Fruit fly (Drosophila melanogaster): ENCODE results near the gene Cluap1.
A peak's percentile ranks its signal among the peaks of the same experiment; 100 is the strongest.

The Cluap1 gene

DNA sequence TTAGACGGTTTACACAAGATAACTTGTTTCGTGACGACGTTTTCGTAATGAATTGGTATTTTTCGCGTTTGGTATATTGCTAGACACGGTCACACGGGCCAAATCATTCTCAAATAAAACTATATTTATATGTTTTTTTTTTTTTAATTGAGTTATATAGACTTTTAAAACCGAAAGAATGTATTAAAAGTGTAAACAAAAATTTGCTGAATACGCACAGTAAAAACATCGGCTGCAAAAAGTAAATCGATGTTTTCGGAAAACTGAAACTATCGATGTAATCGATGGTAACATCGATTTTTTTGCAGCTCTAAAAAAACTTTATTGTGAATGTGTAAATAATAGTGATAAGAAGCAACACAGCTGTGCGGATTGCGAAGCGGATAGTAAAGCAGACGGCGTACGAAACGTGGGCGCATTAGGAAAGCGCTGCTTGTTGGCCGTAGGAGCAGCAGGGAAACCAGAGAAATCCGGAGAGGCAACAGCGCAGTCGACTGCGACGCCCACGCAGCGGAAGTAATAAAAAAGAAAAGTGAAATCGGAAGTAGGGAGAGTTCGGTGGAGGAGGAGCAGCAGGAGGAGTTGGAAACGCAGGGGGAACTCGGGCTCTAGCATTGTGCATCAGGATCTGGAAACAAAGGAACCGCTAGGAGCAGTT, 14.3 kb downstream of the Cluap1 start, which contains the start of gene S6kII (continued):
- TF ChIP-seq Mrtf (GFP tag; IDR thresholded peaks at IDR 0.05) = no peak
- no peak for TF ChIP-seq CG34422 (GFP tag; IDR thresholded peaks at IDR 0.05)
- peak; percentile 39 for TF ChIP-seq CG12659 (GFP tag; optimal IDR thresholded peaks at IDR 0.05)
- TF ChIP-seq fd102C (GFP tag; optimal IDR thresholded peaks at IDR 0.05) = no peak
- TF ChIP-seq Dbx (GFP tag; IDR thresholded peaks at IDR 0.05) = no peak
- TF ChIP-seq unc-4 (GFP tag; IDR thresholded peaks at IDR 0.05; ENCODE audit: partially characterized antibody) = peak; percentile 81
- TF ChIP-seq CG16813 (GFP tag; IDR thresholded peaks at IDR 0.05; ENCODE audit: partially characterized antibody) = peak; percentile 81
- TF ChIP-seq Mes4 (GFP tag; optimal IDR thresholded peaks at IDR 0.05) = no peak
- TF ChIP-seq BEAF-32 (GFP tag; optimal IDR thresholded peaks at IDR 0.05) = peak; percentile 79
- TF ChIP-seq CG42726 (GFP tag; IDR thresholded peaks at IDR 0.05; ENCODE audit: partially characterized antibody) = peak; percentile 47; the same call in 1 of the 2 replicates
- TF ChIP-seq onecut (GFP tag; IDR thresholded peaks at IDR 0.05) = peak; percentile 32; the same call in 1 of the 2 replicates
- TF ChIP-seq CG30020 (tag; optimal IDR thresholded peaks at IDR 0.05) = peak; percentile 50
- peak; percentile 79 for TF ChIP-seq CG34224 (GFP tag; IDR thresholded peaks at IDR 0.05; ENCODE audit: partially characterized antibody)
- no peak for TF ChIP-seq sd (tag; optimal IDR thresholded peaks at IDR 0.05)
- no peak for TF ChIP-seq CG2678 (tag; optimal IDR thresholded peaks at IDR 0.05)
- peak; percentile 73 for TF ChIP-seq mld (GFP tag; IDR thresholded peaks at IDR 0.05; ENCODE audit: partially characterized antibody)
- peak; percentile 2 for TF ChIP-seq CG4617 (GFP tag; optimal IDR thresholded peaks at IDR 0.05; ENCODE audit: borderline replicate concordance)
- no peak for TF ChIP-seq chn (GFP tag; optimal IDR thresholded peaks at IDR 0.05)
- TF ChIP-seq pzg (GFP tag; optimal IDR thresholded peaks at IDR 0.05) = peak; percentile 44
- no peak for TF ChIP-seq CG11085 (GFP tag; IDR thresholded peaks at IDR 0.05)
- TF ChIP-seq CG2712 (tag; optimal IDR thresholded peaks at IDR 0.05) = peak; percentile 88
- 0 out of 2 replicates have a peak, but pooled peaks have one; percentile 16 for TF ChIP-seq E2f2 (GFP tag; IDR thresholded peaks at IDR 0.05)
- peak; percentile 41; the same call in 2 of the 3 replicates for TF ChIP-seq row (GFP tag; IDR thresholded peaks at IDR 0.05)
- TF ChIP-seq gcm2 (GFP tag; optimal IDR thresholded peaks at IDR 0.05) = no peak
- TF ChIP-seq Med (GFP tag) = peak; percentile 47
- TF ChIP-seq bbx (GFP tag; IDR thresholded peaks at IDR 0.05; ENCODE audit: partially characterized antibody) = peak; percentile 84
- TF ChIP-seq sna (GFP tag; IDR thresholded peaks at IDR 0.05; ENCODE audit: partially characterized antibody) = peak; percentile 74
- TF ChIP-seq Spps (tag; optimal IDR thresholded peaks at IDR 0.05) = no peak
- TF ChIP-seq CG8765 (GFP tag; IDR thresholded peaks at IDR 0.05) = no peak
- no peak for TF ChIP-seq scrt (GFP tag; optimal IDR thresholded peaks at IDR 0.05)
- peak; percentile 77 for TF ChIP-seq Sry-δ (GFP tag; optimal IDR thresholded peaks at IDR 0.05)
- TF ChIP-seq z (GFP tag; IDR thresholded peaks at IDR 0.05) = no peak
- no peak for TF ChIP-seq peb (GFP tag; IDR thresholded peaks at IDR 0.05)
- TF ChIP-seq Ssrp (tag; optimal IDR thresholded peaks at IDR 0.05) = no peak
- no peak for TF ChIP-seq CG12155 (GFP tag; optimal IDR thresholded peaks at IDR 0.05)
- TF ChIP-seq Xbp1 (GFP tag; optimal IDR thresholded peaks at IDR 0.05) = no peak
- peak; percentile 90 for TF ChIP-seq CG13287 (GFP tag; IDR thresholded peaks at IDR 0.05; ENCODE audit: partially characterized antibody)
- TF ChIP-seq CG17829 (tag; optimal IDR thresholded peaks at IDR 0.05) = peak; percentile 8
- TF ChIP-seq CG31388 (GFP tag; optimal IDR thresholded peaks at IDR 0.05) = no peak
- peak; percentile 15 for TF ChIP-seq CG3995 (GFP tag; optimal IDR thresholded peaks at IDR 0.05)
- TF ChIP-seq Meics (GFP tag; optimal IDR thresholded peaks at IDR 0.05) = no peak
- no peak for TF ChIP-seq hkb (optimal IDR thresholded peaks at IDR 0.05)
- TF ChIP-seq hkb (GFP tag; IDR thresholded peaks at IDR 0.05) = no peak
- peak; percentile 71 for TF ChIP-seq hbn (GFP tag; IDR thresholded peaks at IDR 0.05; ENCODE audit: partially characterized antibody)
- peak; percentile 86 for TF ChIP-seq Opbp (GFP tag; IDR thresholded peaks at IDR 0.05; ENCODE audit: partially characterized antibody)

Measured in whole organism, embryonic.